Fruit fly (Drosophila melanogaster): ENCODE results near the gene CG3308.

Gene CG3308

dm6 chr3R:21296728-21297386 lies 23.2 kb upstream of the CG3308 start:
- TF ChIP-seq usp (GFP tag; optimal IDR thresholded peaks at IDR 0.05), result no peak
- no peak for TF ChIP-seq Rel (GFP tag; optimal IDR thresholded peaks at IDR 0.05)
- TF ChIP-seq Rel (tag; optimal IDR thresholded peaks at IDR 0.05), result peak; percentile 14
- TF ChIP-seq woc (GFP tag; optimal IDR thresholded peaks at IDR 0.05), result no peak

- TF ChIP-seq HLH106 (tag; optimal IDR thresholded peaks at IDR 0.05), result peak; percentile 92
- peak; percentile 91 for TF ChIP-seq rgr (GFP tag; optimal IDR thresholded peaks at IDR 0.05)
- TF ChIP-seq sage (GFP tag; optimal IDR thresholded peaks at IDR 0.05), result peak; percentile 86
- TF ChIP-seq Hnf4 (GFP tag; optimal IDR thresholded peaks at IDR 0.05), result peak; percentile 62
- peak; percentile 74 for TF ChIP-seq CG9705 (GFP tag; optimal IDR thresholded peaks at IDR 0.05)
- TF ChIP-seq dsf (GFP tag; optimal IDR thresholded peaks at IDR 0.05; ENCODE audit: borderline replicate concordance), result peak; percentile 9
- TF ChIP-seq Abd-B (GFP tag; optimal IDR thresholded peaks at IDR 0.05), result no peak
- no peak for TF ChIP-seq Dfd (GFP tag; optimal IDR thresholded peaks at IDR 0.05)
- no peak for TF ChIP-seq usp (GFP tag; optimal IDR thresholded peaks at IDR 0.05)
- TF ChIP-seq Hr78 (GFP tag; optimal IDR thresholded peaks at IDR 0.05), result no peak
- peak; percentile 53 for TF ChIP-seq tai (GFP tag; optimal IDR thresholded peaks at IDR 0.05)
- TF ChIP-seq Myc (optimal IDR thresholded peaks at IDR 0.05), result peak; percentile 24
- peak; percentile 84 for TF ChIP-seq fru (GFP tag; optimal IDR thresholded peaks at IDR 0.05)
- peak; percentile 72 for TF ChIP-seq CrebA (GFP tag; optimal IDR thresholded peaks at IDR 0.05; ENCODE audit: borderline replicate concordance)
- TF ChIP-seq CG32264 (GFP tag; optimal IDR thresholded peaks at IDR 0.05), result peak; percentile 65
- TF ChIP-seq br (GFP tag; optimal IDR thresholded peaks at IDR 0.05), result peak; percentile 82
- peak; percentile 38 to 47 for TF ChIP-seq dl (GFP tag; optimal IDR thresholded peaks at IDR 0.05; ENCODE audit: insufficient read depth in 1 of 2, partially characterized antibody in 2 of 2)
- no peak for TF ChIP-seq pan (optimal IDR thresholded peaks at IDR 0.05)
- peak; percentile 85 for TF ChIP-seq brk (GFP tag; optimal IDR thresholded peaks at IDR 0.05)
- TF ChIP-seq Mio (GFP tag; optimal IDR thresholded peaks at IDR 0.05), result peak; percentile 51
- TF ChIP-seq Vsx2 (GFP tag; optimal IDR thresholded peaks at IDR 0.05; ENCODE audit: partially characterized antibody), result peak; percentile 47
- peak; percentile 3 for TF ChIP-seq Jra (GFP tag; optimal IDR thresholded peaks at IDR 0.05)
- peak; percentile 89 for TF ChIP-seq OdsH (GFP tag; optimal IDR thresholded peaks at IDR 0.05)
- peak; percentile 62 for TF ChIP-seq jim (GFP tag; optimal IDR thresholded peaks at IDR 0.05)
- peak; percentile 59 for TF ChIP-seq Rel (GFP tag; optimal IDR thresholded peaks at IDR 0.05)
- peak; percentile 52 for TF ChIP-seq Rel (tag; optimal IDR thresholded peaks at IDR 0.05)
- peak; percentile 82 for TF ChIP-seq psq (GFP tag; optimal IDR thresholded peaks at IDR 0.05)
- peak; percentile 94 for TF ChIP-seq h (GFP tag; optimal IDR thresholded peaks at IDR 0.05)
- TF ChIP-seq lola (GFP tag; optimal IDR thresholded peaks at IDR 0.05), result no peak
- TF ChIP-seq ey (GFP tag; optimal IDR thresholded peaks at IDR 0.05), result peak; percentile 89
- TF ChIP-seq N (GFP tag; optimal IDR thresholded peaks at IDR 0.05), result no peak
- TF ChIP-seq Hr83 (GFP tag; optimal IDR thresholded peaks at IDR 0.05; ENCODE audit: poor library complexity, severe bottlenecking), result peak; percentile 93
- peak; percentile 75 for TF ChIP-seq sv (GFP tag; optimal IDR thresholded peaks at IDR 0.05)
- peak; percentile 94 for TF ChIP-seq Sp1 (GFP tag; optimal IDR thresholded peaks at IDR 0.05)
- TF ChIP-seq dmrt93B (GFP tag; optimal IDR thresholded peaks at IDR 0.05), result peak; percentile 83
- TF ChIP-seq Dif (GFP tag; optimal IDR thresholded peaks at IDR 0.05; ENCODE audit: partially characterized antibody), result peak; percentile 57
- TF ChIP-seq GATAd (GFP tag; optimal IDR thresholded peaks at IDR 0.05), result no peak
- TF ChIP-seq foxo (GFP tag; optimal IDR thresholded peaks at IDR 0.05), result peak; percentile 59 to 83
- peak; percentile 90 for TF ChIP-seq woc (GFP tag; optimal IDR thresholded peaks at IDR 0.05)
Observed at dm6 chr3R:21296038-21296727, 22.6 kb upstream of the CG3308 start.
